Worm (Caenorhabditis elegans) whole organism, young adult: ENCODE measurements around the gene M142.5.

Experiments used
- F33H1.4 ChIP-seq: fragments of 200-800 bp; sonication (Bioruptor generic); IDR thresholded peaks from 2 replicates; pipeline ENCODE4 v1.3.6; 2022; ENCODE audit warnings: missing genetic modification reagents, missing genetic modification characterization, missing compliant biosample characterization
- F57C9.4 ChIP-seq: sonication (generic microtip); optimal IDR thresholded peaks from 2 replicates; lab custom pipeline; 2017; ENCODE audit warnings: mild to moderate bottlenecking, missing genetic modification characterization, missing compliant biosample characterization
- T07F8.4 ChIP-seq: sonication (generic microtip); optimal IDR thresholded peaks from 2 replicates; lab custom pipeline; 2016; ENCODE audit warnings: mild to moderate bottlenecking, missing genetic modification characterization, moderate library complexity, missing compliant biosample characterization
- ama-1 ChIP-seq, 3 experiments: fragments of 150-350 bp in 1 of 3; sonication (generic microtip) in 2 of 3; optimal IDR thresholded peaks; 2 replicates each; lab custom pipeline; 2014 to 2018; ENCODE audit warnings: missing biosample characterization in 2 of 3, missing genetic modification characterization in 2 of 3, missing genetic modification reagents in 2 of 3
- cebp-2 ChIP-seq: fragments of 200-800 bp; sonication (Bioruptor generic); IDR thresholded peaks from 2 replicates; pipeline ENCODE4 v1.3.6; 2022; ENCODE audit warnings: missing genetic modification characterization, missing compliant biosample characterization
- ceh-27 ChIP-seq: fragments of 200-800 bp; sonication (Bioruptor generic); optimal IDR thresholded peaks from 2 replicates; lab custom pipeline; 2018; ENCODE audit warnings: mild to moderate bottlenecking, missing genetic modification characterization, moderate library complexity, missing compliant biosample characterization
- ceh-58 ChIP-seq: fragments of 200-800 bp; sonication (Bioruptor generic); IDR thresholded peaks from 2 replicates; pipeline ENCODE4 v1.3.6; 2022; ENCODE audit warnings: missing genetic modification characterization, missing compliant biosample characterization
- ets-4 ChIP-seq: fragments of 200-800 bp; sonication (Bioruptor generic); optimal IDR thresholded peaks from 2 replicates; lab custom pipeline; 2018; ENCODE audit warnings: mild to moderate bottlenecking, missing genetic modification characterization, missing compliant biosample characterization
- hsf-1 ChIP-seq: fragments of 200-800 bp; sonication (Bioruptor generic); IDR thresholded peaks from 2 replicates; pipeline ENCODE4 v1.3.6; 2022; ENCODE audit warnings: missing genetic modification reagents, missing genetic modification characterization, missing compliant biosample characterization
- let-607 ChIP-seq, 2 experiments: fragments of 200-800 bp in 1 of 2; sonication (Bioruptor generic) in 1 of 2; sonication (generic microtip) in 1 of 2; optimal IDR thresholded peaks; 2 replicates each; lab custom pipeline; 2016 to 2018; ENCODE audit warnings: mild to moderate bottlenecking in 2 of 2, missing compliant biosample characterization in 2 of 2, missing genetic modification characterization in 2 of 2, moderate library complexity in 2 of 2, missing genotype in 1 of 2
- lsl-1 ChIP-seq: fragments of 200-800 bp; sonication (Bioruptor generic); optimal IDR thresholded peaks from 2 replicates; lab custom pipeline; 2018; ENCODE audit warnings: mild to moderate bottlenecking, missing genetic modification characterization, moderate library complexity, missing compliant biosample characterization
- nfyb-1 ChIP-seq: fragments of 200-800 bp; sonication (Bioruptor generic); IDR thresholded peaks from 2 replicates; pipeline ENCODE4 v1.3.6; 2022; ENCODE audit warnings: missing genetic modification reagents, missing genetic modification characterization, missing compliant biosample characterization
- pha-4 ChIP-seq: fragments of 150-350 bp; sonication (generic microtip); optimal IDR thresholded peaks from 2 replicates; lab custom pipeline; 2014; ENCODE audit warnings: missing biosample characterization, missing genetic modification reagents, missing genetic modification characterization
- snpc-1.1 ChIP-seq: sonication (generic microtip); optimal IDR thresholded peaks from 2 replicates; lab custom pipeline; 2017; ENCODE audit warnings: missing genetic modification characterization, mild to moderate bottlenecking, missing compliant biosample characterization, antibody characterized with exemption, moderate library complexity, missing genotype, missing genetic modification reagents; ENCODE audit not compliant: insufficient read depth

DNA sequence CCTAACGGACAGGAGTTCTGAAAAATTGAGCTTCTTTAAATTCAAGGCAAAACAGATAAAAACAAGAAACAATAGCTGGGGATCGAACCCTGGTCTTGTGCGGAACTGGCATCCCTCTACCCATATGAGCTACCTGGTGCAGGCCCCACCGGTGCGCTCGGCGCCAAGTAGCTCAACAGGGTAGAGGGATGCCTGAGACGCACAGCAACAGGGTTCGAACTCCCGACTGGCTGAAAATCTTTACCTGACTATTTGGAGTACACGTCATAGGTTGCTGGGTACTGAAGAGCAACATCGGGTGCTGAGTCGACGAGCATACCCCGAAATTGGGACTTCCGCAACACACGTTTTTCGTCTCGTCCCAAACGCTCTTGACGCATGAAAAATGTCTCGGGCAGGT lies 31.9 kb downstream of the M142.5 start:
- TF ChIP-seq snpc-1.1: no peak
- no peak for TF ChIP-seq ceh-58 (GFP tag; lab: Robert Waterston, UW)
- no peak for TF ChIP-seq ceh-27 (GFP tag; lab: Kevin White, UChicago)
- no peak for TF ChIP-seq F57C9.4
- TF ChIP-seq cebp-2 (GFP tag; lab: Robert Waterston, UW): no peak
- no peak for TF ChIP-seq ama-1 (optimal IDR thresholded peaks at IDR 0.05; lab: Kevin White, UChicago)
- TF ChIP-seq ama-1 (GFP tag; optimal IDR thresholded peaks at IDR 0.05; lab: Kevin White, UChicago): no peak
- no peak for TF ChIP-seq lsl-1
- TF ChIP-seq F33H1.4 (GFP tag; lab: Robert Waterston, UW): no peak
- no peak for TF ChIP-seq T07F8.4 (tag; lab: Kevin White, UChicago)
- no peak for TF ChIP-seq hsf-1 (GFP tag; lab: Robert Waterston, UW)
- TF ChIP-seq ets-4 (GFP tag; lab: Kevin White, UChicago): no peak
- TF ChIP-seq nfyb-1: 0 out of 2 replicates have a peak, but pooled peaks have one; percentile 32
- no peak for TF ChIP-seq let-607 (tag; optimal IDR thresholded peaks at IDR 0.05; lab: Kevin White, UChicago)
- TF ChIP-seq pha-4 (tag; lab: Kevin White, UChicago): no peak
